Fruit fly (Drosophila melanogaster) whole organism, embryonic: ENCODE results near the gene Sem1.
A peak's percentile ranks its signal among the peaks of the same experiment; 100 is the strongest.

Experiments
- Awh ChIP-seq: fragments of 200-800 bp; sonication (Bioruptor generic); IDR thresholded peaks from 2 replicates; pipeline ENCODE4, ENCODE4 v1.3.6; 2022; ENCODE audit warnings: missing biosample characterization, missing genetic modification characterization
- CG10321 ChIP-seq: fragments of 200-800 bp; sonication (Bioruptor generic); IDR thresholded peaks from 2 replicates; pipeline ENCODE4 v1.3.6; 2022; ENCODE audit warnings: missing biosample characterization, missing genetic modification characterization
- CG10543 ChIP-seq: fragments of 200-800 bp; sonication (Bioruptor generic); optimal IDR thresholded peaks from 3 replicates; lab custom pipeline; 2017; ENCODE audit warnings: missing biosample characterization, mild to moderate bottlenecking, missing genetic modification characterization, moderate library complexity
- CG11247 ChIP-seq: fragments of 200-800 bp; sonication (Bioruptor generic); IDR thresholded peaks from 2 replicates; pipeline ENCODE4 v1.3.6; 2022; ENCODE audit warnings: missing biosample characterization, missing genetic modification characterization
- CG13296 ChIP-seq: fragments of 200-800 bp; sonication (Bioruptor generic); optimal IDR thresholded peaks from 3 replicates; lab custom pipeline; 2018; ENCODE audit warnings: missing biosample characterization, mild to moderate bottlenecking, missing genetic modification characterization
- CG13624 ChIP-seq: fragments of 200-800 bp; sonication (Bioruptor generic); optimal IDR thresholded peaks from 2 replicates; lab custom pipeline; 2016; ENCODE audit warnings: missing biosample characterization, missing genetic modification characterization
- CG14014 ChIP-seq: fragments of 200-800 bp; sonication (Bioruptor generic); IDR thresholded peaks from 2 replicates; pipeline ENCODE4 v1.3.6; 2022; ENCODE audit warnings: missing biosample characterization, missing genetic modification characterization
- CG16863 ChIP-seq: fragments of 200-800 bp; sonication (Bioruptor generic); optimal IDR thresholded peaks from 3 replicates; lab custom pipeline; 2016; ENCODE audit warnings: missing biosample characterization, missing genetic modification characterization
- CG18011 ChIP-seq: fragments of 200-800 bp; sonication (Bioruptor generic); optimal IDR thresholded peaks from 2 replicates; lab custom pipeline; 2017; ENCODE audit warnings: missing biosample characterization, missing genetic modification characterization, mild to moderate bottlenecking, moderate library complexity, missing genotype
- CG18262 ChIP-seq: fragments of 200-800 bp; optimal IDR thresholded peaks from 3 replicates; lab custom pipeline; 2019; ENCODE audit warnings: missing biosample characterization, mild to moderate bottlenecking, missing genetic modification characterization, moderate library complexity
- CG1832 ChIP-seq: fragments of 200-800 bp; sonication (Bioruptor generic); optimal IDR thresholded peaks from 2 replicates; lab custom pipeline; 2017; ENCODE audit warnings: missing biosample characterization, mild to moderate bottlenecking, missing genetic modification characterization, inconsistent platforms
- CG2202 ChIP-seq: fragments of 200-800 bp; sonication (Bioruptor generic); optimal IDR thresholded peaks from 2 replicates; lab custom pipeline; 2018; ENCODE audit warnings: missing biosample characterization, mild to moderate bottlenecking, missing genetic modification characterization
- CG2889 ChIP-seq: fragments of 200-800 bp; sonication (Bioruptor generic); IDR thresholded peaks from 3 replicates; pipeline ENCODE4 v1.3.6; 2022; ENCODE audit warnings: missing biosample characterization, missing genetic modification characterization
- CG31224 ChIP-seq: fragments of 200-800 bp; sonication (Bioruptor generic); IDR thresholded peaks from 2 replicates; pipeline ENCODE4 v1.3.6; 2022; ENCODE audit warnings: missing biosample characterization, missing genetic modification characterization
- CG31365 ChIP-seq: fragments of 200-800 bp; sonication (Bioruptor generic); optimal IDR thresholded peaks from 2 replicates; lab custom pipeline; 2018; ENCODE audit warnings: missing biosample characterization, mild to moderate bottlenecking, missing genetic modification characterization
- CG33557 ChIP-seq: fragments of 200-800 bp; sonication (Bioruptor generic); optimal IDR thresholded peaks from 2 replicates; lab custom pipeline; 2019; ENCODE audit warnings: missing biosample characterization, mild to moderate bottlenecking, missing genetic modification characterization, moderate library complexity
- CG34224 ChIP-seq: fragments of 200-800 bp; sonication (Bioruptor generic); IDR thresholded peaks from 3 replicates; pipeline ENCODE4 v1.3.6; 2022; ENCODE audit warnings: missing biosample characterization, missing genetic modification characterization; ENCODE audit not compliant: partially characterized antibody
- CG3995 ChIP-seq: fragments of 200-800 bp; sonication (Bioruptor generic); optimal IDR thresholded peaks from 3 replicates; lab custom pipeline; 2016; ENCODE audit warnings: missing biosample characterization, missing genetic modification characterization
- CG4730 ChIP-seq: fragments of 200-800 bp; sonication (Bioruptor generic); IDR thresholded peaks from 2 replicates; pipeline ENCODE4 v1.3.6; 2022; ENCODE audit warnings: missing biosample characterization, missing genetic modification characterization
- CG7963 ChIP-seq: fragments of 200-800 bp; sonication (Bioruptor generic); IDR thresholded peaks from 3 replicates; pipeline ENCODE4 v1.3.6; 2022; ENCODE audit warnings: missing biosample characterization, missing genetic modification characterization; ENCODE audit not compliant: partially characterized antibody
- CG8765 ChIP-seq: fragments of 200-800 bp; sonication (Bioruptor generic); IDR thresholded peaks from 2 replicates; pipeline ENCODE4 v1.3.6; 2022; ENCODE audit warnings: missing biosample characterization, missing genetic modification characterization
- CG8944 ChIP-seq: fragments of 200-800 bp; sonication (Bioruptor generic); optimal IDR thresholded peaks from 3 replicates; lab custom pipeline; 2016; ENCODE audit warnings: missing biosample characterization, missing genetic modification characterization
- CG9437 ChIP-seq: fragments of 200-800 bp; sonication (Bioruptor generic); optimal IDR thresholded peaks from 2 replicates; lab custom pipeline; 2018; ENCODE audit warnings: missing biosample characterization, mild to moderate bottlenecking, missing genetic modification characterization
- Camta ChIP-seq: fragments of 200-800 bp; sonication (Bioruptor generic); optimal IDR thresholded peaks from 2 replicates; lab custom pipeline; 2016; ENCODE audit warnings: missing biosample characterization, missing genetic modification characterization
- Dll ChIP-seq: fragments of 200-800 bp; sonication (Bioruptor generic); IDR thresholded peaks from 4 replicates; pipeline ENCODE4 v1.3.6; 2022; ENCODE audit warnings: missing biosample characterization, missing genetic modification characterization; ENCODE audit not compliant: partially characterized antibody
- Ets97D ChIP-seq: fragments of 200-800 bp; sonication (Bioruptor generic); optimal IDR thresholded peaks from 3 replicates; lab custom pipeline; 2016; ENCODE audit warnings: missing biosample characterization, missing genetic modification characterization
- Gsc ChIP-seq: fragments of 200-800 bp; sonication (Bioruptor generic); IDR thresholded peaks from 2 replicates; pipeline ENCODE4 v1.3.6; 2022; ENCODE audit warnings: missing biosample characterization, missing genetic modification characterization
- Gug ChIP-seq: fragments of 200-800 bp; sonication (Bioruptor generic); IDR thresholded peaks from 4 replicates; pipeline ENCODE4 v1.3.6; 2022; ENCODE audit warnings: missing biosample characterization, missing genetic modification characterization
- H2.0 ChIP-seq: fragments of 200-800 bp; sonication (Bioruptor generic); IDR thresholded peaks from 2 replicates; pipeline ENCODE4 v1.3.6; 2022; ENCODE audit warnings: missing biosample characterization, missing genetic modification characterization
- HHEX ChIP-seq: fragments of 200-800 bp; sonication (Bioruptor generic); optimal IDR thresholded peaks from 3 replicates; lab custom pipeline; 2017; ENCODE audit warnings: missing biosample characterization, mild to moderate bottlenecking, missing genetic modification characterization, missing genetic modification reagents
- Hey ChIP-seq: fragments of 200-800 bp; sonication (Bioruptor generic); optimal IDR thresholded peaks from 3 replicates; lab custom pipeline; 2018; ENCODE audit warnings: missing biosample characterization, mild to moderate bottlenecking, missing genetic modification characterization
- Lpt ChIP-seq: fragments of >200 bp; optimal IDR thresholded peaks from 2 replicates; lab custom pipeline; 2018; ENCODE audit warnings: missing biosample characterization, missing genetic modification characterization
- Neu2 ChIP-seq: fragments of 200-800 bp; sonication (Bioruptor generic); optimal IDR thresholded peaks from 3 replicates; lab custom pipeline; 2016; ENCODE audit warnings: missing biosample characterization, missing genetic modification characterization, borderline replicate concordance
- Poxn ChIP-seq: fragments of 200-800 bp; sonication (Bioruptor generic); IDR thresholded peaks from 2 replicates; pipeline ENCODE4 v1.3.6; 2022; ENCODE audit warnings: missing biosample characterization, missing genetic modification characterization
- Sry-β ChIP-seq: fragments of 200-800 bp; sonication (Bioruptor generic); optimal IDR thresholded peaks from 2 replicates; lab custom pipeline; 2018; ENCODE audit warnings: missing biosample characterization, mild to moderate bottlenecking, missing genetic modification characterization, moderate library complexity
- YL-1 ChIP-seq: fragments of 200-800 bp; sonication (Bioruptor generic); optimal IDR thresholded peaks from 3 replicates; lab custom pipeline; 2017; ENCODE audit warnings: missing biosample characterization, mild to moderate bottlenecking, missing genetic modification characterization
- al ChIP-seq: fragments of 200-800 bp; sonication (Bioruptor generic); IDR thresholded peaks from 2 replicates; pipeline ENCODE4 v1.3.6; 2022; ENCODE audit warnings: missing biosample characterization, missing genetic modification characterization
- dm ChIP-seq: fragments of 200-800 bp; sonication (Bioruptor generic); optimal IDR thresholded peaks from 3 replicates; lab custom pipeline; 2016; ENCODE audit warnings: missing biosample characterization, missing genetic modification characterization
- dysf ChIP-seq: fragments of 200-800 bp; sonication (Bioruptor generic); IDR thresholded peaks from 3 replicates; pipeline ENCODE4 v1.3.6; 2022; ENCODE audit warnings: missing biosample characterization, missing genetic modification characterization
- en ChIP-seq: fragments of 200-800 bp; sonication (Bioruptor generic); optimal IDR thresholded peaks from 2 replicates; lab custom pipeline; 2016; ENCODE audit warnings: missing biosample characterization, missing genetic modification characterization
- grn ChIP-seq: fragments of 200-800 bp; sonication (Bioruptor generic); optimal IDR thresholded peaks from 3 replicates; lab custom pipeline; 2017; ENCODE audit warnings: missing biosample characterization, missing genetic modification characterization
- jing ChIP-seq: fragments of 200-800 bp; sonication (Bioruptor generic); optimal IDR thresholded peaks from 2 replicates; lab custom pipeline; 2018; ENCODE audit warnings: missing biosample characterization, mild to moderate bottlenecking, missing genetic modification characterization
- lbe ChIP-seq: fragments of 200-800 bp; sonication (Bioruptor generic); optimal IDR thresholded peaks from 2 replicates; lab custom pipeline; 2016; ENCODE audit warnings: missing biosample characterization, mild to moderate bottlenecking, missing genetic modification characterization
- pfk ChIP-seq: fragments of 200-800 bp; sonication (Bioruptor generic); optimal IDR thresholded peaks from 2 replicates; lab custom pipeline; 2018; ENCODE audit warnings: missing biosample characterization, mild to moderate bottlenecking, missing genetic modification characterization, moderate library complexity
- sc ChIP-seq, 3 experiments: fragments of >200 bp in 2 of 3; fragments of 200-800 bp in 1 of 3; sonication (Bioruptor generic) in 1 of 3; optimal IDR thresholded peaks; 2 replicates in 2 of 3; 3 replicates in 1 of 3; lab custom pipeline; 2017; ENCODE audit warnings: mild to moderate bottlenecking in 1 of 3, missing biosample characterization in 1 of 3, missing genetic modification characterization in 1 of 3, missing genetic modification reagents in 1 of 3
- sd ChIP-seq: fragments of 200-800 bp; sonication (Bioruptor generic); optimal IDR thresholded peaks from 3 replicates; lab custom pipeline; 2018; ENCODE audit warnings: missing biosample characterization, mild to moderate bottlenecking, missing genetic modification characterization, moderate library complexity
- sens ChIP-seq: fragments of 200-800 bp; sonication (Bioruptor generic); peaks from one replicate; lab custom pipeline; 2016; ENCODE audit warnings: missing biosample characterization, missing genetic modification characterization
- shn ChIP-seq: fragments of 200-800 bp; sonication (Bioruptor generic); optimal IDR thresholded peaks from 3 replicates; lab custom pipeline; 2016; ENCODE audit warnings: missing biosample characterization, missing genetic modification characterization
- sr ChIP-seq: fragments of 200-800 bp; sonication (Bioruptor generic); IDR thresholded peaks from 3 replicates; pipeline ENCODE4 v1.3.6; 2022; ENCODE audit warnings: missing biosample characterization, missing genetic modification characterization
- ttk ChIP-seq: fragments of 200-800 bp; sonication (Bioruptor generic); IDR thresholded peaks from 2 replicates; pipeline ENCODE4 v2.1.2; 2022; ENCODE audit warnings: missing biosample characterization, missing genetic modification characterization
- zf30C ChIP-seq: fragments of 200-800 bp; sonication (Bioruptor generic); optimal IDR thresholded peaks from 3 replicates; lab custom pipeline; 2018; ENCODE audit warnings: missing biosample characterization, mild to moderate bottlenecking, missing genetic modification characterization

Gene Sem1

dm6 chr2L:7032517-7032951 is 31.3 kb upstream of the Sem1 start, which contains the start of the genes Rab30 and Caper (continued):
- no peak for TF ChIP-seq Awh (GFP tag; lab: Robert Waterston, UW)
- no peak for TF ChIP-seq zf30C (GFP tag; lab: Kevin White, UChicago)
- no peak for TF ChIP-seq Hey
- no peak for TF ChIP-seq en
- peak; percentile 52 for TF ChIP-seq al
- no peak; the same call in 1 of the 2 replicates for TF ChIP-seq CG8765 (GFP tag; lab: Robert Waterston, UW)
- peak; percentile 84 for TF ChIP-seq CG3995 (GFP tag; lab: Kevin White, UChicago)
- no peak for TF ChIP-seq CG10321 (GFP tag; lab: Robert Waterston, UW)
- TF ChIP-seq lbe: peak; percentile 62
- no peak for TF ChIP-seq jing (GFP tag; lab: Kevin White, UChicago)
- TF ChIP-seq sd (tag; lab: Kevin White, UChicago): peak; percentile 94
- no peak for TF ChIP-seq Poxn (GFP tag; lab: Robert Waterston, UW)
- TF ChIP-seq shn (GFP tag; lab: Kevin White, UChicago): peak; percentile 43
- TF ChIP-seq CG14014 (GFP tag; lab: Robert Waterston, UW): peak; percentile 49
- TF ChIP-seq CG34224 (GFP tag; lab: Robert Waterston, UW): peak; percentile 99
- TF ChIP-seq CG7963 (GFP tag; lab: Robert Waterston, UW): peak; percentile 98
- no peak for TF ChIP-seq sr (GFP tag; lab: Robert Waterston, UW)
- peak; percentile 72 for TF ChIP-seq CG9437 (GFP tag; lab: Kevin White, UChicago)
- peak; percentile 38; the same call in 1 of the 4 replicates for TF ChIP-seq Gug (GFP tag; lab: Robert Waterston, UW)
- peak; percentile 96 for TF ChIP-seq Dll
- TF ChIP-seq sc (optimal IDR thresholded peaks at IDR 0.05; lab: Kevin White, UChicago): no peak
- no peak for TF ChIP-seq sc (GFP tag; optimal IDR thresholded peaks at IDR 0.05; lab: Kevin White, UChicago)
- peak; percentile 33 for TF ChIP-seq CG18011 (GFP tag; lab: Kevin White, UChicago)
- peak; percentile 80 for TF ChIP-seq CG13624 (GFP tag; lab: Kevin White, UChicago)
- peak; percentile 35 for TF ChIP-seq CG16863
- TF ChIP-seq HHEX: no peak
- TF ChIP-seq CG2202 (tag; lab: Kevin White, UChicago): peak; percentile 0
- TF ChIP-seq CG1832 (GFP tag; lab: Kevin White, UChicago): no peak
- TF ChIP-seq Ets97D (GFP tag; lab: Kevin White, UChicago): peak; percentile 91
- peak; percentile 88 for TF ChIP-seq YL-1 (GFP tag; lab: Kevin White, UChicago)
- no peak for TF ChIP-seq Camta (GFP tag; lab: Kevin White, UChicago)
- no peak for TF ChIP-seq CG31365 (tag; lab: Kevin White, UChicago)
- TF ChIP-seq pfk: no peak
- TF ChIP-seq grn (GFP tag; lab: Kevin White, UChicago): peak; percentile 3
- TF ChIP-seq CG13296 (GFP tag; lab: Kevin White, UChicago): peak; percentile 12
- peak; percentile 90 for TF ChIP-seq dm (GFP tag; lab: Kevin White, UChicago)
- TF ChIP-seq CG33557 (GFP tag; lab: Kevin White, UChicago): peak; percentile 45
- no peak for TF ChIP-seq Lpt (GFP tag; lab: Kevin White, UChicago)
- peak; percentile 9 for TF ChIP-seq CG18262 (tag; lab: Kevin White, UChicago)
- no peak for TF ChIP-seq dysf (GFP tag; lab: Robert Waterston, UW)
- peak; percentile 53 for TF ChIP-seq H2.0
- no peak for TF ChIP-seq Sry-β (GFP tag; lab: Kevin White, UChicago)
- no peak for TF ChIP-seq CG31224
- TF ChIP-seq CG4730 (GFP tag; lab: Robert Waterston, UW): no peak
- no peak for TF ChIP-seq ttk
- peak; percentile 8 for TF ChIP-seq Neu2 (GFP tag; lab: Kevin White, UChicago)
- TF ChIP-seq sens (GFP tag; lab: Kevin White, UChicago): peak; percentile 91
- TF ChIP-seq CG11247 (GFP tag; lab: Robert Waterston, UW): peak; percentile 53
- no peak for TF ChIP-seq Gsc (GFP tag; lab: Robert Waterston, UW)
- TF ChIP-seq CG8944 (GFP tag; lab: Kevin White, UChicago): peak; percentile 53
- TF ChIP-seq CG2889 (GFP tag; lab: Robert Waterston, UW): no peak
- peak; percentile 39 for TF ChIP-seq CG10543 (GFP tag; lab: Kevin White, UChicago)
